Worm (Caenorhabditis elegans) whole organism, L4 larva: ENCODE results near the gene F37C12.18.

Experiments used
- F10B5.3 ChIP-seq: sonication (generic microtip); optimal IDR thresholded peaks from 2 replicates; lab custom pipeline; 2016; ENCODE audit warnings: mild to moderate bottlenecking, missing genetic modification characterization, missing compliant biosample characterization
- F37D6.2 ChIP-seq: sonication (generic microtip); optimal IDR thresholded peaks from 2 replicates; lab custom pipeline; 2016; ENCODE audit warnings: mild to moderate bottlenecking, missing genetic modification characterization, missing compliant biosample characterization
- F44E2.7 ChIP-seq: fragments of 200-800 bp; sonication (Bioruptor generic); IDR thresholded peaks from 2 replicates; pipeline ENCODE4 v2.1.2; 2022; ENCODE audit warnings: missing genetic modification characterization, missing compliant biosample characterization
- F49E8.2 ChIP-seq: sonication (generic microtip); optimal IDR thresholded peaks from 2 replicates; lab custom pipeline; 2016; ENCODE audit warnings: missing compliant biosample characterization, mild to moderate bottlenecking, missing genetic modification characterization, borderline replicate concordance
- Y105C5A.15 ChIP-seq: fragments of 200-800 bp; sonication (Bioruptor generic); IDR thresholded peaks from 2 replicates; pipeline ENCODE4 v1.3.6; 2022; ENCODE audit warnings: missing genetic modification characterization, missing compliant biosample characterization
- Y48G9A.11 ChIP-seq: fragments of 200-800 bp; sonication (Bioruptor generic); IDR thresholded peaks from 2 replicates; pipeline ENCODE4 v1.3.6; 2022; ENCODE audit warnings: missing genetic modification reagents, missing genetic modification characterization, missing compliant biosample characterization
- Y75B8A.6 ChIP-seq: fragments of 200-800 bp; sonication (Bioruptor generic); IDR thresholded peaks from 2 replicates; pipeline ENCODE4 v1.3.6; 2022; ENCODE audit warnings: missing genetic modification reagents, missing genetic modification characterization, missing compliant biosample characterization
- aha-1 ChIP-seq: fragments of 150-350 bp; peaks from one replicate; lab custom pipeline; 2014; ENCODE audit warnings: missing biosample characterization, missing genetic modification characterization
- aly-2 ChIP-seq: sonication (generic microtip); optimal IDR thresholded peaks from 2 replicates; lab custom pipeline; 2018; ENCODE audit warnings: missing biosample characterization, missing genetic modification characterization
- ama-1 ChIP-seq: fragments of 150-350 bp; optimal IDR thresholded peaks from 2 replicates; lab custom pipeline; 2014; ENCODE audit warnings: inconsistent platforms, mixed read lengths
- attf-4 ChIP-seq: sonication (generic microtip); optimal IDR thresholded peaks from 3 replicates; lab custom pipeline; 2017; ENCODE audit warnings: missing biosample characterization, missing genetic modification characterization
- ceh-28 ChIP-seq: fragments of 150-350 bp; optimal IDR thresholded peaks from 2 replicates; lab custom pipeline; 2014; ENCODE audit warnings: missing biosample characterization, missing genetic modification reagents, missing genetic modification characterization
- ceh-44 ChIP-seq: fragments of 200-800 bp; sonication (Bioruptor generic); IDR thresholded peaks from 2 replicates; pipeline ENCODE4 v1.3.6; 2022; ENCODE audit warnings: missing genetic modification reagents, missing genetic modification characterization, missing compliant biosample characterization
- ceh-62 ChIP-seq: sonication (generic microtip); optimal IDR thresholded peaks from 2 replicates; lab custom pipeline; 2017; ENCODE audit warnings: missing biosample characterization, missing genetic modification characterization
- ceh-82 ChIP-seq: sonication (generic microtip); optimal IDR thresholded peaks from 2 replicates; lab custom pipeline; 2017; ENCODE audit warnings: missing biosample characterization, missing genetic modification characterization
- cey-2 ChIP-seq: sonication (generic microtip); optimal IDR thresholded peaks from 3 replicates; lab custom pipeline; 2017; ENCODE audit warnings: missing genetic modification characterization, mild to moderate bottlenecking, missing compliant biosample characterization, antibody characterized with exemption, borderline replicate concordance; ENCODE audit not compliant: insufficient read depth
- ctbp-1 ChIP-seq: fragments of 200-800 bp; sonication (Bioruptor generic); IDR thresholded peaks from 2 replicates; pipeline ENCODE4 v1.3.6; 2022; ENCODE audit warnings: missing genetic modification reagents, missing genetic modification characterization, missing compliant biosample characterization
- daf-16 ChIP-seq, 3 experiments: sonication (generic microtip); optimal IDR thresholded peaks; 2 replicates each; lab custom pipeline; 2016 to 2017; ENCODE audit warnings: missing genetic modification characterization in 3 of 3, missing genetic modification reagents in 3 of 3, mild to moderate bottlenecking in 2 of 3, missing compliant biosample characterization in 2 of 3, missing biosample characterization in 1 of 3, moderate library complexity in 1 of 3
- daf-8 ChIP-seq: fragments of 200-800 bp; sonication (Bioruptor generic); IDR thresholded peaks from 2 replicates; pipeline ENCODE4 v1.3.6; 2022; ENCODE audit warnings: missing genetic modification characterization, missing compliant biosample characterization
- dmd-8 ChIP-seq: fragments of 200-800 bp; sonication (Bioruptor generic); IDR thresholded peaks from 2 replicates; pipeline ENCODE4 v1.3.6; 2022; ENCODE audit warnings: missing genetic modification characterization, missing compliant biosample characterization
- egl-27 ChIP-seq: sonication (generic microtip); optimal IDR thresholded peaks from 3 replicates; lab custom pipeline; 2017; ENCODE audit warnings: missing biosample characterization, missing genetic modification reagents, missing genetic modification characterization
- egl-43 ChIP-seq: fragments of 200-800 bp; sonication (Bioruptor generic); IDR thresholded peaks from 2 replicates; pipeline ENCODE4 v1.3.6; 2022; ENCODE audit warnings: missing genetic modification reagents, missing genetic modification characterization, missing compliant biosample characterization
- fkh-10 ChIP-seq: fragments of 150-350 bp; optimal IDR thresholded peaks from 2 replicates; lab custom pipeline; 2014; ENCODE audit warnings: missing biosample characterization, missing genetic modification reagents, missing genetic modification characterization
- gei-8 ChIP-seq: fragments of 200-800 bp; sonication (Bioruptor generic); optimal IDR thresholded peaks from 2 replicates; lab custom pipeline; 2018; ENCODE audit warnings: mild to moderate bottlenecking, missing genetic modification characterization, missing compliant biosample characterization
- hif-1 ChIP-seq, 2 experiments: sonication (generic microtip); optimal IDR thresholded peaks; 2 replicates each; lab custom pipeline; 2016 to 2017; ENCODE audit warnings: missing compliant biosample characterization in 2 of 2, missing genetic modification characterization in 2 of 2, missing genetic modification reagents in 2 of 2, missing genotype in 2 of 2, mild to moderate bottlenecking in 1 of 2
- hlh-11 ChIP-seq: fragments of 200-800 bp; sonication (Bioruptor generic); optimal IDR thresholded peaks from 2 replicates; lab custom pipeline; 2018; ENCODE audit warnings: mild to moderate bottlenecking, missing genetic modification characterization, missing compliant biosample characterization
- lin-13 ChIP-seq: fragments of 150-350 bp; optimal IDR thresholded peaks from 2 replicates; lab custom pipeline; 2014; ENCODE audit warnings: missing biosample characterization, missing genetic modification reagents, missing genetic modification characterization
- lin-29 ChIP-seq: fragments of 200-800 bp; sonication (Bioruptor generic); IDR thresholded peaks from 2 replicates; pipeline ENCODE4 v1.3.6; 2022; ENCODE audit warnings: missing genetic modification reagents, missing genetic modification characterization, missing compliant biosample characterization
- lin-39 ChIP-seq: fragments of 150-350 bp; optimal IDR thresholded peaks from 2 replicates; lab custom pipeline; 2014; ENCODE audit warnings: missing biosample characterization, missing genetic modification reagents, missing genetic modification characterization
- madf-9 ChIP-seq: fragments of 200-800 bp; sonication (Bioruptor generic); conservative IDR thresholded peaks from 2 replicates; pipeline ENCODE4 v1.3.6; 2022; ENCODE audit warnings: missing genetic modification reagents, missing genetic modification characterization, missing compliant biosample characterization
- mxl-3 ChIP-seq: fragments of 200-800 bp; sonication (Bioruptor generic); optimal IDR thresholded peaks from 2 replicates; lab custom pipeline; 2018; ENCODE audit warnings: mild to moderate bottlenecking, missing genetic modification characterization, missing compliant biosample characterization
- nhr-11 ChIP-seq: fragments of 150-350 bp; optimal IDR thresholded peaks from 2 replicates; lab custom pipeline; 2014; ENCODE audit warnings: missing biosample characterization, missing genetic modification characterization
- nhr-111 ChIP-seq: fragments of 200-800 bp; sonication (Bioruptor generic); optimal IDR thresholded peaks from 2 replicates; lab custom pipeline; 2018; ENCODE audit warnings: mild to moderate bottlenecking, missing genetic modification characterization, missing compliant biosample characterization
- nhr-237 ChIP-seq: sonication (generic microtip); optimal IDR thresholded peaks from 2 replicates; lab custom pipeline; 2017; ENCODE audit warnings: missing biosample characterization, missing genetic modification characterization
- nhr-28 ChIP-seq: fragments of 150-350 bp; optimal IDR thresholded peaks from 2 replicates; lab custom pipeline; 2014; ENCODE audit warnings: missing biosample characterization, missing genetic modification characterization
- nhr-48 ChIP-seq: sonication (generic microtip); optimal IDR thresholded peaks from 2 replicates; lab custom pipeline; 2016; ENCODE audit warnings: mild to moderate bottlenecking, missing genetic modification characterization, missing compliant biosample characterization
- nhr-6 ChIP-seq: fragments of 150-350 bp; optimal IDR thresholded peaks from 2 replicates; lab custom pipeline; 2014; ENCODE audit warnings: missing biosample characterization, missing genetic modification characterization
- pha-4 ChIP-seq, 2 experiments: fragments of 150-350 bp in 1 of 2; fragments of 200-800 bp in 1 of 2; sonication (Bioruptor generic) in 1 of 2; IDR thresholded peaks in 1 of 2; optimal IDR thresholded peaks in 1 of 2; 2 replicates each; pipeline versions ENCODE4 v1.3.6 to Lab custom; 2014 to 2022; ENCODE audit warnings: missing genetic modification characterization in 2 of 2, missing genetic modification reagents in 2 of 2, missing biosample characterization in 1 of 2, missing compliant biosample characterization in 1 of 2
- php-3 ChIP-seq: fragments of 200-800 bp; sonication (Bioruptor generic); IDR thresholded peaks from 2 replicates; pipeline ENCODE4 v1.3.6; 2022; ENCODE audit warnings: missing genetic modification reagents, missing genetic modification characterization, missing compliant biosample characterization
- rbr-2 ChIP-seq: sonication (generic microtip); optimal IDR thresholded peaks from 2 replicates; lab custom pipeline; 2016; ENCODE audit warnings: missing genotype, missing genetic modification characterization, missing compliant biosample characterization
- sdz-12 ChIP-seq: fragments of 200-800 bp; sonication (Bioruptor generic); optimal IDR thresholded peaks from 2 replicates; lab custom pipeline; 2018; ENCODE audit warnings: mild to moderate bottlenecking, missing genetic modification characterization, missing compliant biosample characterization
- tag-97 ChIP-seq: fragments of 200-800 bp; sonication (Bioruptor generic); IDR thresholded peaks from 2 replicates; pipeline ENCODE4 v1.3.6; 2022; ENCODE audit warnings: missing genetic modification characterization, missing compliant biosample characterization
- tra-1 ChIP-seq: fragments of 200-800 bp; sonication (Bioruptor generic); IDR thresholded peaks from 2 replicates; pipeline ENCODE4 v1.3.6; 2022; ENCODE audit warnings: missing genetic modification reagents, missing genetic modification characterization, missing compliant biosample characterization
- unc-130 ChIP-seq: sonication (generic microtip); optimal IDR thresholded peaks from 2 replicates; lab custom pipeline; 2016; ENCODE audit warnings: missing genetic modification reagents, missing genetic modification characterization, missing compliant biosample characterization
- vab-7 ChIP-seq: fragments of 200-800 bp; sonication (Bioruptor generic); IDR thresholded peaks from 2 replicates; pipeline ENCODE4 v1.3.6; 2022; ENCODE audit warnings: missing genetic modification reagents, missing genetic modification characterization, missing compliant biosample characterization
- zag-1 ChIP-seq: fragments of 150-350 bp; optimal IDR thresholded peaks from 2 replicates; lab custom pipeline; 2014; ENCODE audit warnings: missing biosample characterization, missing genetic modification characterization
- zip-11 ChIP-seq: fragments of 200-800 bp; sonication (Bioruptor generic); IDR thresholded peaks from 2 replicates; pipeline ENCODE4 v1.3.6; 2022; ENCODE audit warnings: missing genetic modification characterization, missing compliant biosample characterization
- zip-2 ChIP-seq: fragments of 150-350 bp; optimal IDR thresholded peaks from 2 replicates; lab custom pipeline; 2014; ENCODE audit warnings: missing biosample characterization, missing genetic modification characterization
- ztf-11 ChIP-seq: fragments of 150-350 bp; optimal IDR thresholded peaks from 2 replicates; lab custom pipeline; 2014; ENCODE audit warnings: missing biosample characterization, missing genetic modification characterization
- ztf-7 ChIP-seq: fragments of 150-350 bp; optimal IDR thresholded peaks from 2 replicates; lab custom pipeline; 2014; ENCODE audit warnings: missing biosample characterization, missing genetic modification characterization

F37C12.18 gene

ce11 chrIII:7166664-7167567 is 28.3 kb downstream of the F37C12.18 start (continued):
- TF ChIP-seq rbr-2 (tag; lab: Kevin White, UChicago): peak; percentile 64
- no peak for TF ChIP-seq ztf-11 (tag; lab: Kevin White, UChicago)
- peak; percentile 69 for TF ChIP-seq nhr-28
- TF ChIP-seq hif-1 (tag; optimal IDR thresholded peaks at IDR 0.05; lab: Kevin White, UChicago): peak in 1 of 2 experiments; percentile 20
- TF ChIP-seq tag-97 (GFP tag; lab: Robert Waterston, UW): no peak
- TF ChIP-seq php-3 (GFP tag; lab: Robert Waterston, UW): peak; percentile 89
- no peak for TF ChIP-seq tra-1
- TF ChIP-seq Y105C5A.15: no peak
- no peak for TF ChIP-seq zag-1 (tag; lab: Kevin White, UChicago)
- TF ChIP-seq lin-29 (GFP tag; lab: Robert Waterston, UW): no peak
- TF ChIP-seq nhr-111 (GFP tag; lab: Kevin White, UChicago): no peak
- no peak for TF ChIP-seq dmd-8
- TF ChIP-seq lin-39 (tag; lab: Kevin White, UChicago): no peak
- TF ChIP-seq fkh-10 (GFP tag; lab: Kevin White, UChicago): peak; percentile 21
- TF ChIP-seq zip-11 (GFP tag; lab: Robert Waterston, UW): no peak
- no peak for TF ChIP-seq F44E2.7 (GFP tag; lab: Robert Waterston, UW)
- peak; percentile 58 for TF ChIP-seq hlh-11 (tag; lab: Kevin White, UChicago)
- no peak for TF ChIP-seq ceh-44 (GFP tag; lab: Robert Waterston, UW)
- no peak for TF ChIP-seq nhr-237 (tag; lab: Kevin White, UChicago)
- 0 out of 2 replicates have a peak, but pooled peaks have one; percentile 23 for TF ChIP-seq madf-9 (GFP tag; lab: Robert Waterston, UW)
- no peak for TF ChIP-seq nhr-11 (tag; lab: Kevin White, UChicago)
- TF ChIP-seq gei-8 (GFP tag; lab: Kevin White, UChicago): no peak
- no peak for TF ChIP-seq lin-13 (GFP tag; lab: Kevin White, UChicago)
- TF ChIP-seq cey-2: no peak
- no peak for TF ChIP-seq aha-1
- TF ChIP-seq nhr-48: no peak
- no peak for TF ChIP-seq F49E8.2 (tag; lab: Kevin White, UChicago)
- TF ChIP-seq ceh-82 (tag; lab: Kevin White, UChicago): no peak
- TF ChIP-seq ztf-7 (tag; lab: Kevin White, UChicago): peak; percentile 5
- peak; percentile 29 for TF ChIP-seq nhr-6 (tag; lab: Kevin White, UChicago)
- TF ChIP-seq sdz-12: no peak
- TF ChIP-seq egl-27: no peak
- TF ChIP-seq F10B5.3 (tag; lab: Kevin White, UChicago): no peak
- no peak for TF ChIP-seq daf-8 (GFP tag; lab: Robert Waterston, UW)
- no peak for TF ChIP-seq attf-4
- no peak for TF ChIP-seq pha-4 (GFP tag; IDR thresholded peaks at IDR 0.05; lab: Robert Waterston, UW)
- TF ChIP-seq pha-4 (tag; optimal IDR thresholded peaks at IDR 0.05; lab: Kevin White, UChicago): no peak
- peak; percentile 9 for TF ChIP-seq F37D6.2 (tag; lab: Kevin White, UChicago)
- TF ChIP-seq zip-2 (tag; lab: Kevin White, UChicago): no peak
- no peak for TF ChIP-seq ceh-28 (tag; lab: Kevin White, UChicago)
- TF ChIP-seq ama-1 (lab: Kevin White, UChicago): peak; percentile 2
- no peak for TF ChIP-seq ctbp-1 (GFP tag; lab: Robert Waterston, UW)
- TF ChIP-seq Y75B8A.6 (GFP tag; lab: Robert Waterston, UW): no peak
- TF ChIP-seq aly-2 (tag; lab: Kevin White, UChicago): no peak
- no peak for TF ChIP-seq mxl-3 (GFP tag; lab: Kevin White, UChicago)
- no peak for TF ChIP-seq vab-7 (GFP tag; lab: Robert Waterston, UW)
- peak; percentile 61; the same call in 1 of the 2 replicates for TF ChIP-seq egl-43 (GFP tag; lab: Robert Waterston, UW)
- TF ChIP-seq unc-130: no peak
- no peak for TF ChIP-seq Y48G9A.11
- no peak for TF ChIP-seq ceh-62 (tag; lab: Kevin White, UChicago)
- no peak for TF ChIP-seq daf-16 (GFP tag; optimal IDR thresholded peaks at IDR 0.05; lab: Kevin White, UChicago)
- peak; percentile 74 for TF ChIP-seq daf-16 (tag; optimal IDR thresholded peaks at IDR 0.05; lab: Kevin White, UChicago)
